Worm (Caenorhabditis elegans): ENCODE results near the gene dnj-2.
A peak's percentile ranks its signal among the peaks of the same experiment; 100 is the strongest.

The dnj-2 gene

DNA sequence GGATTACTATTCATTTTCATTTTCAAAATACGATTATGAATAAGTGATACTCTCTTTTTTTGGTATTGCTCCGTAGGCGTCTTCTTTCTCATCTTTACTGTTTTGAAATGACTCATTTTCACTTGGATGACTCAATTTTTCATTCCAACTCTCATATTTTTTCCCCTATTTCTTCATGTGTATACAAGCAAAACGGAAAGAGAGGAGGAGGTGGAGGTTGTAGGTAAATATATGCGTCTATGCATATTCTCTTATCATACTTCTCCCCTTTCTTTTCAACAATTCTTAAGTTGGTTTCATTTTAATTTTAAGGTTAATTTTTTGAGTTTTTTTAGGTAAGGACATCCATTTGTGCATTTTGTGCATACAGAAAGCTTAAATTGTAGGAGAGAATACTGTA is 27.7 kb downstream of the dnj-2 start:
- TF ChIP-seq Y79H2A.3 (GFP tag; conservative IDR thresholded peaks at IDR 0.05) = no peak
- no peak for TF ChIP-seq T07F8.4 (tag; optimal IDR thresholded peaks at IDR 0.05)

DNA sequence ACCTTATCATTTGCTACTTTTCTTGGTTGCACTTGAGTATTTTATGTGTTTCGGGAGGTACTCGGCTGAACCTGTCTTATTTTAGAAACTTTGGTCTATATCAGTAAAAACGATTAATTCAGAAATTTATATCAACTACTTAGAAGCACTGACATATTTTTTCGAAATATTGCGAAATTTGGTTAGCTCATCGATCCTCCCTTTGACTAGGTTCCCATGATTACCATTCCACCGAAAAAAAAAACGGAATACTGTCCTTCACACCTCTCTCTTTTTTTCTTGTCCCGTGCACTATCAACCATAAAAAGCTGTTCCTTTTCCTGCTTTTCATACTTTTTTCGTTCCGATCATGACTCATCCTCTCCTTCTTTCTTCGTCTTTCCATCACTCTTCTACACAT is 28.5 kb downstream of the dnj-2 start:
- TF ChIP-seq cebp-1 (GFP tag; IDR thresholded peaks at IDR 0.05) (peak; percentile 51; the same call in 1 of the 2 replicates), cebp-1 (tag; optimal IDR thresholded peaks at IDR 0.05) (peak; percentile 69), attf-5 (GFP tag; optimal IDR thresholded peaks at IDR 0.05) (no peak)

DNA sequence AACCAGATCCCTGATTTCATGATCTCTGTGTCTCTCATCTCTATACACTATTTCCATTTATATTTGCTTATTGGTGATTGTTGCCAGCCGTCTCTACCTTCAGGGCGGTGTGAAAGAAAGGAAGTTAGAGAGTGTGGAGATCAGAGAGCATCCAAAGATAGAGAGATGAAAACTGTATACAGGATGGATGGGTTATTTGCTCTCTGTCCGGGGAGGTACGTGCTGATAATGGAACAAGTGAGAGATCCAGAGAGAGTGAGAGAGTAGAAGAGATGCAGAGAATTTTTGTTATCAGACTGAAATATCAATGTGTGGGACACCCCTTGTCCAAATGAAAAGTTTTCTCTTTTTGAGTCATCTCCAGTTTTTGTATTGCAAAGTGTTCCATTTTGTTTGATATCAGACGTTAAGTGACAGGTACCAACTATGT is 29.7 kb downstream of the dnj-2 start:
- no peak for TF ChIP-seq lag-1 (GFP tag; IDR thresholded peaks at IDR 0.05)
- 0 out of 2 replicates have a peak, but pooled peaks have one; percentile 27 for TF ChIP-seq cebp-1 (GFP tag; IDR thresholded peaks at IDR 0.05)
- TF ChIP-seq cebp-1 (tag; optimal IDR thresholded peaks at IDR 0.05) = no peak
- TF ChIP-seq mes-4 (tag; optimal IDR thresholded peaks at IDR 0.05) = no peak
- TF ChIP-seq lin-26 (GFP tag; IDR thresholded peaks at IDR 0.05) = no peak
- peak; percentile 50 for TF ChIP-seq hmg-1.2 (GFP tag; IDR thresholded peaks at IDR 0.05)
- TF ChIP-seq unc-62 (GFP tag; optimal IDR thresholded peaks at IDR 0.05) = peak; percentile 52
- TF ChIP-seq B0261.1 (tag; optimal IDR thresholded peaks at IDR 0.05) = no peak
- peak; percentile 62 for TF ChIP-seq ztf-22 (GFP tag; optimal IDR thresholded peaks at IDR 0.05)
- no peak for TF ChIP-seq pha-4 (tag; optimal IDR thresholded peaks at IDR 0.05)
- peak; percentile 52 for TF ChIP-seq ets-4 (GFP tag; optimal IDR thresholded peaks at IDR 0.05)
- no peak for TF ChIP-seq snpc-3.4 (tag; optimal IDR thresholded peaks at IDR 0.05)
- 0 out of 2 replicates have a peak, but pooled peaks have one; percentile 20 for TF ChIP-seq egl-44 (GFP tag; IDR thresholded peaks at IDR 0.05)
- TF ChIP-seq nhr-80 (tag; optimal IDR thresholded peaks at IDR 0.05) = peak; percentile 98
- TF ChIP-seq nhr-90 (tag; optimal IDR thresholded peaks at IDR 0.05) = peak; percentile 50

DNA sequence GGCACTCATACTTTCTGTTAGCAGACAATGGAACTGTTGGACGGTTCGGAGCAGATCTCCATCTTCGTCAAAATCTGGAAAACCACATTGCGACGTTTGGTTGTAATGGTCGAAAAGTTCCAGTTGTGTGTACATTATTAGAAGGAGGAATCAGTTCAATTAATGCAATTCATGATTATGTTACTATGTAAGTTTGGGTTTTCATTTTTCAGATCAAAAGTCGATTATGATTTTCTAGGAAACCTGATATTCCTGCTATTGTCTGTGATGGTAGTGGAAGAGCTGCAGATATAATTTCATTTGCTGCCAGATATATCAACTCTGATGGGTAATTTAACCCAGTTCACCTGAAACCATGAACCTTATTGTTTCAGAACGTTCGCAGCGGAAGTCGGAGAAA is 37.8 kb downstream of the dnj-2 start:
- no peak for TF ChIP-seq fkh-3 (tag; optimal IDR thresholded peaks at IDR 0.05)
- no peak for TF ChIP-seq ceh-79 (tag; optimal IDR thresholded peaks at IDR 0.05)
- TF ChIP-seq ceh-27 (GFP tag; optimal IDR thresholded peaks at IDR 0.05) = no peak
- no peak for TF ChIP-seq snpc-3.4 (tag; optimal IDR thresholded peaks at IDR 0.05)
- no peak for TF ChIP-seq ama-1 (optimal IDR thresholded peaks at IDR 0.05)
- no peak for TF ChIP-seq ama-1 (GFP tag; optimal IDR thresholded peaks at IDR 0.05)
- TF ChIP-seq Y56A3A.18 (GFP tag; IDR thresholded peaks at IDR 0.05) = no peak

DNA sequence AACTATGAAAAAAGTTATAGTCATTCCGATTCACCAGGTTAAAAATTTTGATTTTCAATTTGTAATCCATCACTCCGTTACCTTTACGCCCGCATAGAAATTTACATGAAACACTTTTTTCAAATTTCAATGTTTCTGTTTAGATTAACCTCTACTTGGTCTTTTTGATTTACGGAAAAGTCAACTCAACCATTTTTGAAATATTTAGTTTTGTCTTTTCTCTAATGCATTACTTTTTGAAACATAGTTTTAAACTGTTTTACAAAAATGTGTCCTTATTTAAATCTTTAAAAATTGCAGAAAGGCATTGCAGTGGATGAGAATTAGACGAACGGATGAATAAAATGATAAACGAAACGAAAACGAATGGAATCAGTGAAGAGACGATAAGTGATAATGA is 40.6 kb downstream of the dnj-2 start, which contains the start of gene gtl-2:
Gene gtl-2 (plus strand): TSS at position 301 of the 400 bp plus-strand sequence.
- TF ChIP-seq let-526 (GFP tag; IDR thresholded peaks at IDR 0.05) (no peak), B0019.2 (GFP tag; conservative IDR thresholded peaks at IDR 0.05) (no peak), die-1 (tag; optimal IDR thresholded peaks at IDR 0.05) (no peak), chd-7 (tag; optimal IDR thresholded peaks at IDR 0.05) (no peak), ZK185.1 (tag; optimal IDR thresholded peaks at IDR 0.05; ENCODE audit: poor library complexity, severe bottlenecking) (no peak), ama-1 (optimal IDR thresholded peaks at IDR 0.05) (no peak), ama-1 (GFP tag; optimal IDR thresholded peaks at IDR 0.05) (no peak), aptf-2 (GFP tag; conservative IDR thresholded peaks at IDR 0.05) (no peak), snpc-1.3 (tag; optimal IDR thresholded peaks at IDR 0.05; ENCODE audit: insufficient read depth) (no peak), Y95B8A.8 (GFP tag; IDR thresholded peaks at IDR 0.05) (no peak), lir-1 (GFP tag; conservative IDR thresholded peaks at IDR 0.05) (no peak), sptf-2 (GFP tag; optimal IDR thresholded peaks at IDR 0.05) (no peak), B0035.1 (tag; optimal IDR thresholded peaks at IDR 0.05) (no peak)
